Fruit fly (Drosophila melanogaster): ENCODE results near the gene CG34051.

dm6 chr2L:19947992-19948524 is 12.8 kb downstream of the CG34051 start:
- TF ChIP-seq pan (optimal IDR thresholded peaks at IDR 0.05), result no peak
- no peak for TF ChIP-seq CG8478 (optimal IDR thresholded peaks at IDR 0.05)
- no peak for TF ChIP-seq usp (GFP tag; optimal IDR thresholded peaks at IDR 0.05)
- TF ChIP-seq EcR (GFP tag; optimal IDR thresholded peaks at IDR 0.05), result no peak
- no peak for TF ChIP-seq psq (optimal IDR thresholded peaks at IDR 0.05)
